Worm (Caenorhabditis elegans) whole organism, L4 larva: Measurements from ENCODE around the gene mnk-1.
A peak's percentile ranks its signal among the peaks of the same experiment; 100 is the strongest.

ENCODE experiments used
- D1046.2 ChIP-seq: fragments of 200-800 bp; sonication (Bioruptor generic); IDR thresholded peaks from 2 replicates; pipeline ENCODE4 v1.3.6; 2022; ENCODE audit warnings: missing genetic modification characterization, missing compliant biosample characterization
- F10B5.3 ChIP-seq: sonication (generic microtip); optimal IDR thresholded peaks from 2 replicates; lab custom pipeline; 2016; ENCODE audit warnings: mild to moderate bottlenecking, missing genetic modification characterization, missing compliant biosample characterization
- F26F4.8 ChIP-seq: fragments of 200-800 bp; sonication (Bioruptor generic); conservative IDR thresholded peaks from 2 replicates; pipeline ENCODE4 v1.3.6; 2022; ENCODE audit warnings: missing genetic modification characterization, missing compliant biosample characterization
- F44E2.7 ChIP-seq: fragments of 200-800 bp; sonication (Bioruptor generic); IDR thresholded peaks from 2 replicates; pipeline ENCODE4 v2.1.2; 2022; ENCODE audit warnings: missing genetic modification characterization, missing compliant biosample characterization
- R02D3.7 ChIP-seq: fragments of 150-350 bp; sonication (generic microtip); optimal IDR thresholded peaks from 3 replicates; lab custom pipeline; 2014; ENCODE audit warnings: missing biosample characterization, missing genetic modification characterization
- T26A8.4 ChIP-seq: fragments of 200-800 bp; sonication (Bioruptor generic); IDR thresholded peaks from 2 replicates; pipeline ENCODE4 v1.3.6; 2022; ENCODE audit warnings: missing genetic modification characterization, missing compliant biosample characterization
- Y105C5A.15 ChIP-seq: fragments of 200-800 bp; sonication (Bioruptor generic); IDR thresholded peaks from 2 replicates; pipeline ENCODE4 v1.3.6; 2022; ENCODE audit warnings: missing genetic modification characterization, missing compliant biosample characterization
- Y5F2A.4 ChIP-seq: fragments of 200-800 bp; sonication (Bioruptor generic); optimal IDR thresholded peaks from 2 replicates; lab custom pipeline; 2018; ENCODE audit warnings: mild to moderate bottlenecking, missing genetic modification characterization, missing compliant biosample characterization
- Y75B8A.6 ChIP-seq: fragments of 200-800 bp; sonication (Bioruptor generic); IDR thresholded peaks from 2 replicates; pipeline ENCODE4 v1.3.6; 2022; ENCODE audit warnings: missing genetic modification reagents, missing genetic modification characterization, missing compliant biosample characterization
- ZK546.5 ChIP-seq, 2 experiments: sonication (generic microtip); optimal IDR thresholded peaks; 2 replicates each; lab custom pipeline; 2017; ENCODE audit warnings: missing biosample characterization in 2 of 2, missing genetic modification characterization in 2 of 2
- ama-1 ChIP-seq: fragments of 150-350 bp; optimal IDR thresholded peaks from 2 replicates; lab custom pipeline; 2014; ENCODE audit warnings: inconsistent platforms, mixed read lengths
- arid-1 ChIP-seq: fragments of 200-800 bp; sonication (Bioruptor generic); conservative IDR thresholded peaks from 2 replicates; pipeline ENCODE4 v1.3.6; 2022; ENCODE audit warnings: missing genetic modification reagents, missing genetic modification characterization, missing compliant biosample characterization
- attf-4 ChIP-seq: sonication (generic microtip); optimal IDR thresholded peaks from 3 replicates; lab custom pipeline; 2017; ENCODE audit warnings: missing biosample characterization, missing genetic modification characterization
- ceh-28 ChIP-seq: fragments of 150-350 bp; optimal IDR thresholded peaks from 2 replicates; lab custom pipeline; 2014; ENCODE audit warnings: missing biosample characterization, missing genetic modification reagents, missing genetic modification characterization
- ces-1 ChIP-seq: fragments of 150-350 bp; sonication (generic microtip); optimal IDR thresholded peaks from 4 replicates; lab custom pipeline; 2014; ENCODE audit warnings: missing biosample characterization, missing genetic modification reagents, missing genetic modification characterization
- cey-2 ChIP-seq: sonication (generic microtip); optimal IDR thresholded peaks from 3 replicates; lab custom pipeline; 2017; ENCODE audit warnings: missing genetic modification characterization, mild to moderate bottlenecking, missing compliant biosample characterization, antibody characterized with exemption, borderline replicate concordance; ENCODE audit not compliant: insufficient read depth
- ctbp-1 ChIP-seq: fragments of 200-800 bp; sonication (Bioruptor generic); IDR thresholded peaks from 2 replicates; pipeline ENCODE4 v1.3.6; 2022; ENCODE audit warnings: missing genetic modification reagents, missing genetic modification characterization, missing compliant biosample characterization
- daf-12 ChIP-seq: fragments of 150-350 bp; optimal IDR thresholded peaks from 2 replicates; lab custom pipeline; 2014; ENCODE audit warnings: missing biosample characterization, missing genetic modification reagents, missing genetic modification characterization
- daf-8 ChIP-seq: fragments of 200-800 bp; sonication (Bioruptor generic); IDR thresholded peaks from 2 replicates; pipeline ENCODE4 v1.3.6; 2022; ENCODE audit warnings: missing genetic modification characterization, missing compliant biosample characterization
- dpl-1 ChIP-seq: fragments of 150-350 bp; optimal IDR thresholded peaks from 2 replicates; lab custom pipeline; 2014; ENCODE audit warnings: missing biosample characterization, missing genetic modification reagents, missing genetic modification characterization
- duxl-1 ChIP-seq: sonication (generic microtip); optimal IDR thresholded peaks from 2 replicates; lab custom pipeline; 2016; ENCODE audit warnings: mild to moderate bottlenecking, missing genetic modification characterization, moderate library complexity, missing compliant biosample characterization; ENCODE audit not compliant: poor library complexity
- dve-1 ChIP-seq: sonication (generic microtip); optimal IDR thresholded peaks from 2 replicates; lab custom pipeline; 2017; ENCODE audit warnings: antibody characterized with exemption, mild to moderate bottlenecking, missing genetic modification characterization, missing compliant biosample characterization; ENCODE audit not compliant: insufficient read depth
- egl-27 ChIP-seq: sonication (generic microtip); optimal IDR thresholded peaks from 3 replicates; lab custom pipeline; 2017; ENCODE audit warnings: missing biosample characterization, missing genetic modification reagents, missing genetic modification characterization
- egl-43 ChIP-seq: fragments of 200-800 bp; sonication (Bioruptor generic); IDR thresholded peaks from 2 replicates; pipeline ENCODE4 v1.3.6; 2022; ENCODE audit warnings: missing genetic modification reagents, missing genetic modification characterization, missing compliant biosample characterization
- fos-1 ChIP-seq: fragments of 150-350 bp; optimal IDR thresholded peaks from 2 replicates; lab custom pipeline; 2014; ENCODE audit warnings: missing biosample characterization, missing genetic modification characterization
- gei-8 ChIP-seq: fragments of 200-800 bp; sonication (Bioruptor generic); optimal IDR thresholded peaks from 2 replicates; lab custom pipeline; 2018; ENCODE audit warnings: mild to moderate bottlenecking, missing genetic modification characterization, missing compliant biosample characterization
- lin-1 ChIP-seq: fragments of 200-800 bp; sonication (Bioruptor generic); IDR thresholded peaks from 2 replicates; pipeline ENCODE4 v1.3.6; 2022; ENCODE audit warnings: missing genetic modification reagents, missing genetic modification characterization, missing compliant biosample characterization
- lin-29 ChIP-seq: fragments of 200-800 bp; sonication (Bioruptor generic); IDR thresholded peaks from 2 replicates; pipeline ENCODE4 v1.3.6; 2022; ENCODE audit warnings: missing genetic modification reagents, missing genetic modification characterization, missing compliant biosample characterization
- madf-5 ChIP-seq, 2 experiments: fragments of 200-800 bp; sonication (Bioruptor generic); IDR thresholded peaks; 2 replicates each; pipeline ENCODE4 v1.3.6; 2022; ENCODE audit warnings: missing compliant biosample characterization in 2 of 2, missing genetic modification characterization in 2 of 2
- madf-9 ChIP-seq: fragments of 200-800 bp; sonication (Bioruptor generic); conservative IDR thresholded peaks from 2 replicates; pipeline ENCODE4 v1.3.6; 2022; ENCODE audit warnings: missing genetic modification reagents, missing genetic modification characterization, missing compliant biosample characterization
- mes-2 ChIP-seq: sonication (generic microtip); optimal IDR thresholded peaks from 2 replicates; lab custom pipeline; 2016; ENCODE audit warnings: missing genotype, mild to moderate bottlenecking, missing genetic modification characterization, missing compliant biosample characterization; ENCODE audit not compliant: poor library complexity, severe bottlenecking
- nhr-102 ChIP-seq: sonication (generic microtip); optimal IDR thresholded peaks from 2 replicates; lab custom pipeline; 2016; ENCODE audit warnings: mild to moderate bottlenecking, missing genetic modification characterization, moderate library complexity, missing compliant biosample characterization
- nhr-111 ChIP-seq: fragments of 200-800 bp; sonication (Bioruptor generic); optimal IDR thresholded peaks from 2 replicates; lab custom pipeline; 2018; ENCODE audit warnings: mild to moderate bottlenecking, missing genetic modification characterization, missing compliant biosample characterization
- nhr-28 ChIP-seq: fragments of 150-350 bp; optimal IDR thresholded peaks from 2 replicates; lab custom pipeline; 2014; ENCODE audit warnings: missing biosample characterization, missing genetic modification characterization
- nhr-41 ChIP-seq: fragments of 200-800 bp; sonication (Bioruptor generic); IDR thresholded peaks from 2 replicates; pipeline ENCODE4 v1.3.6; 2022; ENCODE audit warnings: missing genetic modification reagents, missing genetic modification characterization, missing compliant biosample characterization
- nhr-42 ChIP-seq: fragments of 200-800 bp; sonication (Bioruptor generic); IDR thresholded peaks from 2 replicates; pipeline ENCODE4 v1.3.6; 2022; ENCODE audit warnings: missing genetic modification characterization, missing compliant biosample characterization
- pha-4 ChIP-seq, 2 experiments: fragments of 150-350 bp in 1 of 2; fragments of 200-800 bp in 1 of 2; sonication (Bioruptor generic) in 1 of 2; IDR thresholded peaks in 1 of 2; optimal IDR thresholded peaks in 1 of 2; 2 replicates each; pipeline versions ENCODE4 v1.3.6 to Lab custom; 2014 to 2022; ENCODE audit warnings: missing genetic modification characterization in 2 of 2, missing genetic modification reagents in 2 of 2, missing biosample characterization in 1 of 2, missing compliant biosample characterization in 1 of 2
- php-3 ChIP-seq: fragments of 200-800 bp; sonication (Bioruptor generic); IDR thresholded peaks from 2 replicates; pipeline ENCODE4 v1.3.6; 2022; ENCODE audit warnings: missing genetic modification reagents, missing genetic modification characterization, missing compliant biosample characterization
- rbr-2 ChIP-seq: sonication (generic microtip); optimal IDR thresholded peaks from 2 replicates; lab custom pipeline; 2016; ENCODE audit warnings: missing genotype, missing genetic modification characterization, missing compliant biosample characterization
- saeg-2 ChIP-seq: fragments of 200-800 bp; sonication (Bioruptor generic); IDR thresholded peaks from 2 replicates; pipeline ENCODE4 v1.3.6; 2022; ENCODE audit warnings: missing genetic modification reagents, missing genetic modification characterization, missing compliant biosample characterization
- snpc-1.2 ChIP-seq: fragments of 200-800 bp; sonication (Bioruptor generic); IDR thresholded peaks from 2 replicates; pipeline ENCODE4 v1.3.6; 2022; ENCODE audit warnings: missing genetic modification reagents, missing genetic modification characterization, missing compliant biosample characterization
- spr-1 ChIP-seq: sonication (generic microtip); optimal IDR thresholded peaks from 2 replicates; lab custom pipeline; 2016; ENCODE audit warnings: mild to moderate bottlenecking, missing genetic modification characterization, missing compliant biosample characterization
- tag-97 ChIP-seq: fragments of 200-800 bp; sonication (Bioruptor generic); IDR thresholded peaks from 2 replicates; pipeline ENCODE4 v1.3.6; 2022; ENCODE audit warnings: missing genetic modification characterization, missing compliant biosample characterization
- tra-1 ChIP-seq: fragments of 200-800 bp; sonication (Bioruptor generic); IDR thresholded peaks from 2 replicates; pipeline ENCODE4 v1.3.6; 2022; ENCODE audit warnings: missing genetic modification reagents, missing genetic modification characterization, missing compliant biosample characterization
- ztf-11 ChIP-seq: fragments of 150-350 bp; optimal IDR thresholded peaks from 2 replicates; lab custom pipeline; 2014; ENCODE audit warnings: missing biosample characterization, missing genetic modification characterization

The mnk-1 gene

ce11 chrII:10547803-10548693 is 6.8 kb downstream of the mnk-1 start (continued):
- TF ChIP-seq ZK546.5 (tag; optimal IDR thresholded peaks at IDR 0.05; lab: Kevin White, UChicago): no peak
- TF ChIP-seq nhr-41 (GFP tag; lab: Robert Waterston, UW): peak; percentile 58; the same call in 1 of the 2 replicates
- no peak for TF ChIP-seq T26A8.4 (GFP tag; lab: Robert Waterston, UW)
- no peak for TF ChIP-seq D1046.2
- TF ChIP-seq, all 104 proteins: peak for 21

ce11 chrII:10547311-10547710 is 7.5 kb downstream of the mnk-1 start:
- TF ChIP-seq nhr-102 (tag; lab: Kevin White, UChicago) (no peak), Y5F2A.4 (no peak), daf-12 (tag; lab: Kevin White, UChicago) (no peak), spr-1 (peak; percentile 45), dve-1 (tag; lab: Kevin White, UChicago) (no peak), egl-27 (no peak), nhr-28 (tag; lab: Kevin White, UChicago) (no peak), ceh-28 (tag; lab: Kevin White, UChicago) (no peak), dpl-1 (GFP tag; lab: Kevin White, UChicago) (no peak), lin-29 (GFP tag; lab: Robert Waterston, UW) (no peak), nhr-42 (GFP tag; lab: Robert Waterston, UW) (no peak; the same call in 1 of the 2 replicates), daf-8 (GFP tag; lab: Robert Waterston, UW) (no peak), madf-5 (GFP tag; IDR thresholded peaks at IDR 0.05; lab: Robert Waterston, UW) (no peak; a peak in 1 of 4 replicates), F44E2.7 (GFP tag; lab: Robert Waterston, UW) (no peak), ctbp-1 (GFP tag; lab: Robert Waterston, UW) (peak; percentile 54), F26F4.8 (no peak), nhr-111 (GFP tag; lab: Kevin White, UChicago) (no peak), mes-2 (tag; lab: Kevin White, UChicago) (no peak), fos-1 (tag; lab: Kevin White, UChicago) (no peak), ama-1 (no peak), Y105C5A.15 (no peak), rbr-2 (peak; percentile 34), Y75B8A.6 (GFP tag; lab: Robert Waterston, UW) (peak; percentile 35; the same call in 1 of the 2 replicates), ces-1 (GFP tag; lab: Kevin White, UChicago) (no peak), tag-97 (GFP tag; lab: Robert Waterston, UW) (no peak), egl-43 (GFP tag; lab: Robert Waterston, UW) (peak; percentile 85), arid-1 (GFP tag; lab: Robert Waterston, UW) (peak; percentile 37; the same call in 1 of the 2 replicates), R02D3.7 (tag; lab: Kevin White, UChicago) (no peak), saeg-2 (0 out of 2 replicates have a peak, but pooled peaks have one; percentile 56), ZK546.5 (tag; optimal IDR thresholded peaks at IDR 0.05; lab: Kevin White, UChicago) (no peak), madf-9 (GFP tag; lab: Robert Waterston, UW) (peak; percentile 26; the same call in 1 of the 2 replicates), duxl-1 (no peak), attf-4 (tag; lab: Kevin White, UChicago) (no peak), F10B5.3 (tag; lab: Kevin White, UChicago) (no peak), lin-1 (GFP tag; lab: Robert Waterston, UW) (0 out of 2 replicates have a peak, but pooled peaks have one; percentile 7), pha-4 (GFP tag; IDR thresholded peaks at IDR 0.05; lab: Robert Waterston, UW) (peak; percentile 68), pha-4 (tag; optimal IDR thresholded peaks at IDR 0.05; lab: Kevin White, UChicago) (no peak), php-3 (GFP tag; lab: Robert Waterston, UW) (0 out of 2 replicates have a peak, but pooled peaks have one; percentile 22), tra-1 (GFP tag; lab: Robert Waterston, UW) (peak; percentile 39; the same call in 1 of the 2 replicates), snpc-1.2 (GFP tag; lab: Robert Waterston, UW) (no peak; the same call in 1 of the 2 replicates), cey-2 (tag; lab: Kevin White, UChicago) (no peak), ztf-11 (tag; lab: Kevin White, UChicago) (no peak), gei-8 (peak; percentile 3), T26A8.4 (GFP tag; lab: Robert Waterston, UW) (peak; percentile 50)
